Fruit fly (Drosophila melanogaster) whole organism, embryonic: ENCODE measurements around the gene Rrp45.

Source experiments
- Aef1 ChIP-seq: fragments of 200-800 bp; sonication (Bioruptor generic); IDR thresholded peaks from 3 replicates; pipeline ENCODE4 v1.3.6; 2022; ENCODE audit warnings: missing biosample characterization, missing genetic modification characterization
- Atf-2 ChIP-seq: fragments of 200-800 bp; sonication (Bioruptor generic); optimal IDR thresholded peaks from 2 replicates; lab custom pipeline; 2016; ENCODE audit warnings: missing biosample characterization, missing genetic modification characterization
- Bgb ChIP-seq: fragments of 200-800 bp; sonication (Bioruptor generic); IDR thresholded peaks from 2 replicates; pipeline ENCODE4 v1.3.6; 2022; ENCODE audit warnings: missing biosample characterization, missing genetic modification characterization; ENCODE audit not compliant: partially characterized antibody
- C15 ChIP-seq: fragments of 200-800 bp; sonication (Bioruptor generic); IDR thresholded peaks from 3 replicates; pipeline ENCODE4 v1.3.6; 2022; ENCODE audit warnings: missing biosample characterization, missing genetic modification characterization
- CG11085 ChIP-seq: fragments of 200-800 bp; sonication (Bioruptor generic); IDR thresholded peaks from 2 replicates; pipeline ENCODE4 v1.3.6; 2022; ENCODE audit warnings: missing biosample characterization, missing genetic modification characterization
- CG11398 ChIP-seq: fragments of 200-800 bp; sonication (Bioruptor generic); optimal IDR thresholded peaks from 2 replicates; lab custom pipeline; 2016; ENCODE audit warnings: missing biosample characterization, missing genetic modification characterization
- CG12659 ChIP-seq: fragments of 200-800 bp; sonication (Bioruptor generic); optimal IDR thresholded peaks from 3 replicates; lab custom pipeline; 2017; ENCODE audit warnings: mild to moderate bottlenecking, missing biosample characterization, missing genetic modification reagents, missing genetic modification characterization
- CG17359 ChIP-seq: fragments of 200-800 bp; sonication (Bioruptor generic); optimal IDR thresholded peaks from 3 replicates; lab custom pipeline; 2018; ENCODE audit warnings: missing biosample characterization, mild to moderate bottlenecking, missing genetic modification characterization, moderate library complexity
- CG17361 ChIP-seq: fragments of 200-800 bp; sonication (Bioruptor generic); IDR thresholded peaks from 3 replicates; pipeline ENCODE4 v1.3.6; 2022; ENCODE audit warnings: missing biosample characterization, missing genetic modification characterization
- CG17829 ChIP-seq: fragments of 200-800 bp; optimal IDR thresholded peaks from 2 replicates; lab custom pipeline; 2019; ENCODE audit warnings: missing biosample characterization, mild to moderate bottlenecking, missing genetic modification characterization, moderate library complexity
- CG1792 ChIP-seq: fragments of 200-800 bp; sonication (Bioruptor generic); optimal IDR thresholded peaks from 2 replicates; lab custom pipeline; 2016; ENCODE audit warnings: missing biosample characterization, missing genetic modification characterization
- CG18599 ChIP-seq: fragments of 200-800 bp; sonication (Bioruptor generic); optimal IDR thresholded peaks from 3 replicates; lab custom pipeline; 2017; ENCODE audit warnings: missing biosample characterization, missing genetic modification characterization, mild to moderate bottlenecking, moderate library complexity, missing genetic modification reagents
- CG18619 ChIP-seq: fragments of 200-800 bp; sonication (Bioruptor generic); optimal IDR thresholded peaks from 3 replicates; lab custom pipeline; 2017; ENCODE audit warnings: missing biosample characterization, mild to moderate bottlenecking, missing genetic modification characterization
- CG32772 ChIP-seq: fragments of 200-800 bp; sonication (Bioruptor generic); IDR thresholded peaks from 2 replicates; pipeline ENCODE4 v1.3.6; 2022; ENCODE audit warnings: missing biosample characterization, missing genetic modification characterization
- CG5953 ChIP-seq: fragments of 200-800 bp; sonication (Bioruptor generic); IDR thresholded peaks from 2 replicates; pipeline ENCODE4 v1.3.6; 2022; ENCODE audit warnings: missing biosample characterization, missing genetic modification characterization
- CG8924 ChIP-seq: fragments of 200-800 bp; optimal IDR thresholded peaks from 3 replicates; lab custom pipeline; 2019; ENCODE audit warnings: missing biosample characterization, mild to moderate bottlenecking, missing genetic modification characterization, moderate library complexity
- CG9215 ChIP-seq: fragments of 200-800 bp; sonication (Bioruptor generic); IDR thresholded peaks from 2 replicates; pipeline ENCODE4 v1.3.6; 2022; ENCODE audit warnings: missing biosample characterization, missing genetic modification characterization
- CG9727 ChIP-seq: fragments of 200-800 bp; sonication (Bioruptor generic); optimal IDR thresholded peaks from 3 replicates; lab custom pipeline; 2017; ENCODE audit warnings: missing biosample characterization, mild to moderate bottlenecking, missing genetic modification characterization
- CG9817 ChIP-seq: fragments of 200-800 bp; sonication (Bioruptor generic); optimal IDR thresholded peaks from 2 replicates; lab custom pipeline; 2018; ENCODE audit warnings: missing biosample characterization, mild to moderate bottlenecking, missing genetic modification characterization, moderate library complexity
- CoRest ChIP-seq: fragments of 200-800 bp; sonication (Bioruptor generic); optimal IDR thresholded peaks from 3 replicates; lab custom pipeline; 2018; ENCODE audit warnings: missing biosample characterization, mild to moderate bottlenecking, missing genetic modification characterization, moderate library complexity
- Dek ChIP-seq: fragments of 200-800 bp; sonication (Bioruptor generic); optimal IDR thresholded peaks from 3 replicates; lab custom pipeline; 2019; ENCODE audit warnings: missing biosample characterization, mild to moderate bottlenecking, missing genetic modification characterization, moderate library complexity
- E2f2 ChIP-seq: fragments of 200-800 bp; sonication (Bioruptor generic); IDR thresholded peaks from 2 replicates; pipeline ENCODE4 v1.3.6; 2022; ENCODE audit warnings: missing biosample characterization, missing genetic modification characterization
- Hr78 ChIP-seq, 2 experiments: fragments of 200-800 bp in 1 of 2; fragments of >200 bp in 1 of 2; sonication (Bioruptor generic) in 1 of 2; optimal IDR thresholded peaks; 2 replicates each; lab custom pipeline; 2017 to 2019; ENCODE audit warnings: missing biosample characterization in 2 of 2, missing genetic modification characterization in 2 of 2, mild to moderate bottlenecking in 1 of 2, moderate library complexity in 1 of 2
- Hsf ChIP-seq: fragments of 200-800 bp; sonication (Bioruptor generic); optimal IDR thresholded peaks from 3 replicates; lab custom pipeline; 2016; ENCODE audit warnings: missing biosample characterization, missing genetic modification characterization
- Optix ChIP-seq: fragments of 200-800 bp; sonication (Bioruptor generic); IDR thresholded peaks from 3 replicates; pipeline ENCODE4 v1.3.6; 2022; ENCODE audit warnings: missing biosample characterization, missing genetic modification characterization
- PHDP ChIP-seq: fragments of 200-800 bp; sonication (Bioruptor generic); optimal IDR thresholded peaks from 3 replicates; lab custom pipeline; 2018; ENCODE audit warnings: missing biosample characterization, mild to moderate bottlenecking, missing genetic modification characterization, moderate library complexity
- Ravus ChIP-seq: fragments of 200-800 bp; sonication (Bioruptor generic); IDR thresholded peaks from 2 replicates; pipeline ENCODE4 v1.3.6; 2022; ENCODE audit warnings: missing biosample characterization, missing genetic modification characterization
- TFAM ChIP-seq: fragments of 200-800 bp; sonication (Bioruptor generic); optimal IDR thresholded peaks from 2 replicates; lab custom pipeline; 2017; ENCODE audit warnings: missing biosample characterization, missing genetic modification characterization, inconsistent platforms
- Xbp1 ChIP-seq: fragments of 200-800 bp; sonication (Bioruptor generic); optimal IDR thresholded peaks from 3 replicates; lab custom pipeline; 2016; ENCODE audit warnings: missing biosample characterization, mild to moderate bottlenecking, missing genetic modification characterization
- Xrp1 ChIP-seq: fragments of 200-800 bp; sonication (Bioruptor generic); IDR thresholded peaks from 2 replicates; pipeline ENCODE4 v1.3.6; 2022; ENCODE audit warnings: missing biosample characterization, missing genetic modification characterization
- chif ChIP-seq, 2 experiments: fragments of 200-800 bp; sonication (Bioruptor generic); optimal IDR thresholded peaks; 3 replicates each; lab custom pipeline; 2016; ENCODE audit warnings: missing biosample characterization in 2 of 2, missing genetic modification characterization in 2 of 2
- chm ChIP-seq: fragments of 200-800 bp; sonication (Bioruptor generic); IDR thresholded peaks from 2 replicates; pipeline ENCODE4 v1.3.6; 2022; ENCODE audit warnings: missing biosample characterization, missing genetic modification characterization
- dimm ChIP-seq: fragments of 200-800 bp; sonication (Bioruptor generic); IDR thresholded peaks from 2 replicates; pipeline ENCODE4 v1.3.6; 2022; ENCODE audit warnings: missing biosample characterization, missing genetic modification characterization
- dm ChIP-seq: fragments of 200-800 bp; sonication (Bioruptor generic); optimal IDR thresholded peaks from 3 replicates; lab custom pipeline; 2016; ENCODE audit warnings: missing biosample characterization, missing genetic modification characterization
- dmrt99B ChIP-seq: fragments of 200-800 bp; sonication (Bioruptor generic); optimal IDR thresholded peaks from 2 replicates; lab custom pipeline; 2018; ENCODE audit warnings: missing biosample characterization, mild to moderate bottlenecking, missing genetic modification characterization, moderate library complexity
- dpn ChIP-seq, 2 experiments: fragments of 200-800 bp; sonication (Bioruptor generic); optimal IDR thresholded peaks; 3 replicates each; lab custom pipeline; 2016; ENCODE audit warnings: missing biosample characterization in 2 of 2, missing genetic modification characterization in 2 of 2
- ewg ChIP-seq: fragments of 200-800 bp; sonication (Bioruptor generic); optimal IDR thresholded peaks from 3 replicates; lab custom pipeline; 2017; ENCODE audit warnings: mild to moderate bottlenecking, missing biosample characterization, missing genetic modification reagents, missing genetic modification characterization
- grau ChIP-seq: fragments of 200-800 bp; optimal IDR thresholded peaks from 3 replicates; lab custom pipeline; 2019; ENCODE audit warnings: missing biosample characterization, mild to moderate bottlenecking, missing genetic modification characterization, moderate library complexity
- ham ChIP-seq: fragments of 200-800 bp; sonication (Bioruptor generic); IDR thresholded peaks from 2 replicates; pipeline ENCODE4 v1.3.6; 2022; ENCODE audit warnings: missing biosample characterization, missing genetic modification characterization
- hkb ChIP-seq, 2 experiments: fragments of 200-800 bp in 1 of 2; fragments of >200 bp in 1 of 2; sonication (Bioruptor generic) in 1 of 2; IDR thresholded peaks in 1 of 2; optimal IDR thresholded peaks in 1 of 2; 2 replicates each; pipeline versions ENCODE4 v1.3.6 to Lab custom; 2017 to 2022; ENCODE audit warnings: missing biosample characterization in 1 of 2, missing genetic modification characterization in 1 of 2
- lola ChIP-seq, 3 experiments: fragments of >200 bp in 2 of 3; fragments of 200-800 bp in 1 of 3; sonication (Bioruptor generic) in 1 of 3; optimal IDR thresholded peaks; 2 replicates each; lab custom pipeline; 2017 to 2019; ENCODE audit warnings: missing biosample characterization in 3 of 3, missing genetic modification characterization in 3 of 3, mild to moderate bottlenecking in 1 of 3, moderate library complexity in 1 of 3
- org-1 ChIP-seq: fragments of 200-800 bp; sonication (Bioruptor generic); optimal IDR thresholded peaks from 2 replicates; lab custom pipeline; 2017; ENCODE audit warnings: missing biosample characterization, missing genetic modification characterization
- prd ChIP-seq, 3 experiments: fragments of >200 bp in 2 of 3; fragments of 200-800 bp in 1 of 3; sonication (Bioruptor generic) in 1 of 3; optimal IDR thresholded peaks in 2 of 3; IDR thresholded peaks in 1 of 3; 2 replicates in 2 of 3; 3 replicates in 1 of 3; pipeline versions ENCODE4 v1.3.6 to Lab custom; 2017 to 2022; ENCODE audit warnings: missing biosample characterization in 1 of 3, missing genetic modification characterization in 1 of 3
- sd ChIP-seq: fragments of 200-800 bp; sonication (Bioruptor generic); optimal IDR thresholded peaks from 3 replicates; lab custom pipeline; 2018; ENCODE audit warnings: missing biosample characterization, mild to moderate bottlenecking, missing genetic modification characterization, moderate library complexity
- sima ChIP-seq: fragments of 200-800 bp; sonication (Bioruptor generic); optimal IDR thresholded peaks from 2 replicates; lab custom pipeline; 2016; ENCODE audit warnings: missing biosample characterization, missing genetic modification characterization
- sug ChIP-seq: fragments of 200-800 bp; optimal IDR thresholded peaks from 2 replicates; lab custom pipeline; 2019; ENCODE audit warnings: missing biosample characterization, mild to moderate bottlenecking, missing genetic modification characterization, moderate library complexity
- tgo ChIP-seq: fragments of 200-800 bp; sonication (Bioruptor generic); IDR thresholded peaks from 3 replicates; pipeline ENCODE4 v1.3.6; 2022; ENCODE audit warnings: missing biosample characterization, missing genetic modification characterization
- vvl ChIP-seq: fragments of 200-800 bp; sonication (Bioruptor generic); IDR thresholded peaks from 2 replicates; pipeline ENCODE4 v1.3.6; 2022; ENCODE audit warnings: missing biosample characterization, missing genetic modification characterization
- zf30C ChIP-seq: fragments of 200-800 bp; sonication (Bioruptor generic); optimal IDR thresholded peaks from 3 replicates; lab custom pipeline; 2018; ENCODE audit warnings: missing biosample characterization, mild to moderate bottlenecking, missing genetic modification characterization

Rrp45 gene

dm6 chrX:16834259-16834658 is 43.2 kb upstream of the Rrp45 start:
- TF ChIP-seq chm (GFP tag; lab: Robert Waterston, UW), result no peak
- TF ChIP-seq sug (tag; lab: Kevin White, UChicago), result peak; percentile 26
- peak; percentile 28 for TF ChIP-seq CG11398 (GFP tag; lab: Kevin White, UChicago)
- no peak for TF ChIP-seq Bgb
- TF ChIP-seq CoRest (tag; lab: Kevin White, UChicago), result peak; percentile 67
- TF ChIP-seq Xbp1 (GFP tag; lab: Kevin White, UChicago), result peak; percentile 43
- peak; percentile 18 for TF ChIP-seq Atf-2 (GFP tag; lab: Kevin White, UChicago)
- peak; percentile 33; the same call in 1 of the 2 replicates for TF ChIP-seq vvl (GFP tag; lab: Robert Waterston, UW)
- TF ChIP-seq Hsf (GFP tag; lab: Kevin White, UChicago), result peak; percentile 12
- TF ChIP-seq CG9817 (tag; lab: Kevin White, UChicago), result peak; percentile 48
- TF ChIP-seq CG17829 (tag; lab: Kevin White, UChicago), result peak; percentile 47
- no peak for TF ChIP-seq Ravus (GFP tag; lab: Robert Waterston, UW)
- peak; percentile 10 to 39 for TF ChIP-seq dpn (GFP tag; optimal IDR thresholded peaks at IDR 0.05; lab: Kevin White, UChicago)
- TF ChIP-seq lola (GFP tag; optimal IDR thresholded peaks at IDR 0.05; lab: Kevin White, UChicago), result peak in 1 of 3 experiments; percentile 28
- TF ChIP-seq CG12659, result peak; percentile 54
- peak; percentile 17 for TF ChIP-seq Dek (tag; lab: Kevin White, UChicago)
- TF ChIP-seq CG11085 (GFP tag; lab: Robert Waterston, UW), result no peak
- peak; percentile 64 for TF ChIP-seq dmrt99B (tag; lab: Kevin White, UChicago)
- TF ChIP-seq CG18619, result peak; percentile 42
- TF ChIP-seq Hr78 (GFP tag; optimal IDR thresholded peaks at IDR 0.05; lab: Kevin White, UChicago), result peak in 1 of 2 experiments; percentile 40
- no peak for TF ChIP-seq zf30C (GFP tag; lab: Kevin White, UChicago)
- no peak for TF ChIP-seq TFAM (GFP tag; lab: Kevin White, UChicago)
- TF ChIP-seq sima (GFP tag; lab: Kevin White, UChicago), result no peak
- TF ChIP-seq hkb (optimal IDR thresholded peaks at IDR 0.05; lab: Kevin White, UChicago), result no peak
- TF ChIP-seq hkb (GFP tag; IDR thresholded peaks at IDR 0.05; lab: Robert Waterston, UW), result 0 out of 2 replicates have a peak, but pooled peaks have one; percentile 32
- TF ChIP-seq Optix (GFP tag; lab: Robert Waterston, UW), result no peak
- peak; percentile 25 for TF ChIP-seq CG9727 (GFP tag; lab: Kevin White, UChicago)
- TF ChIP-seq CG5953, result no peak
- peak; percentile 42; the same call in 1 of the 2 replicates for TF ChIP-seq CG9215 (GFP tag; lab: Robert Waterston, UW)
- TF ChIP-seq Xrp1 (GFP tag; lab: Robert Waterston, UW), result 0 out of 2 replicates have a peak, but pooled peaks have one; percentile 25
- peak; percentile 6 for TF ChIP-seq sd
- peak; percentile 6; the same call in 1 of the 2 replicates for TF ChIP-seq CG32772 (GFP tag; lab: Robert Waterston, UW)
- TF ChIP-seq chif (GFP tag; optimal IDR thresholded peaks at IDR 0.05; lab: Kevin White, UChicago), result peak in 1 of 2 experiments; percentile 48
- peak; percentile 69 for TF ChIP-seq grau
- TF ChIP-seq org-1 (GFP tag; lab: Kevin White, UChicago), result peak; percentile 18
- no peak for TF ChIP-seq C15
- TF ChIP-seq CG1792, result no peak
- TF ChIP-seq ewg, result peak; percentile 45
- TF ChIP-seq E2f2 (GFP tag; lab: Robert Waterston, UW), result peak; percentile 35; the same call in 1 of the 2 replicates
- TF ChIP-seq CG17359, result peak; percentile 13
- TF ChIP-seq CG17361 (GFP tag; lab: Robert Waterston, UW), result peak; percentile 76
- TF ChIP-seq ham (GFP tag; lab: Robert Waterston, UW), result no peak
- TF ChIP-seq Aef1 (GFP tag; lab: Robert Waterston, UW), result no peak
- peak; percentile 56 for TF ChIP-seq tgo (GFP tag; lab: Robert Waterston, UW)
- peak; percentile 37 for TF ChIP-seq CG8924 (tag; lab: Kevin White, UChicago)
- TF ChIP-seq dm (GFP tag; lab: Kevin White, UChicago), result no peak
- TF ChIP-seq CG18599 (GFP tag; lab: Kevin White, UChicago), result peak; percentile 13
- peak; percentile 68 for TF ChIP-seq PHDP
- 0 out of 2 replicates have a peak, but pooled peaks have one; percentile 20 for TF ChIP-seq dimm (GFP tag; lab: Robert Waterston, UW)
- no peak for TF ChIP-seq prd (optimal IDR thresholded peaks at IDR 0.05; lab: Kevin White, UChicago)
- peak; percentile 50; the same call in 2 of the 3 replicates for TF ChIP-seq prd (GFP tag; IDR thresholded peaks at IDR 0.05; lab: Robert Waterston, UW)
